Worm (Caenorhabditis elegans) whole organism, young adult: ENCODE data around the gene C01G12.3.

Experiments used
- B0261.1 ChIP-seq: sonication (generic microtip); optimal IDR thresholded peaks from 2 replicates; lab custom pipeline; 2016; ENCODE audit warnings: mild to moderate bottlenecking, missing genetic modification characterization, moderate library complexity, missing compliant biosample characterization
- D2030.7 ChIP-seq: fragments of 200-800 bp; sonication (Bioruptor generic); IDR thresholded peaks from 2 replicates; pipeline ENCODE4 v1.3.6; 2022; ENCODE audit warnings: missing genetic modification reagents, missing genetic modification characterization, missing compliant biosample characterization
- F33H1.4 ChIP-seq: fragments of 200-800 bp; sonication (Bioruptor generic); IDR thresholded peaks from 2 replicates; pipeline ENCODE4 v1.3.6; 2022; ENCODE audit warnings: missing genetic modification reagents, missing genetic modification characterization, missing compliant biosample characterization
- F55B11.4 ChIP-seq: sonication (generic microtip); optimal IDR thresholded peaks from 2 replicates; lab custom pipeline; 2016; ENCODE audit warnings: missing compliant biosample characterization, missing genetic modification characterization, borderline replicate concordance; ENCODE audit not compliant: insufficient read depth
- K12H6.12 ChIP-seq: fragments of 200-800 bp; sonication (Bioruptor generic); optimal IDR thresholded peaks from 2 replicates; lab custom pipeline; 2018; ENCODE audit warnings: mild to moderate bottlenecking, missing genetic modification characterization, missing compliant biosample characterization
- Y67H2A.10 ChIP-seq: fragments of 200-800 bp; sonication (Bioruptor generic); conservative IDR thresholded peaks from 2 replicates; pipeline ENCODE4 v1.3.6; 2022; ENCODE audit warnings: missing genetic modification reagents, missing genetic modification characterization, missing compliant biosample characterization
- ZK185.1 ChIP-seq: sonication (generic microtip); optimal IDR thresholded peaks from 2 replicates; lab custom pipeline; 2016; ENCODE audit warnings: mild to moderate bottlenecking, missing genetic modification characterization, missing compliant biosample characterization; ENCODE audit not compliant: poor library complexity, severe bottlenecking
- aptf-3 ChIP-seq: fragments of 200-800 bp; sonication (Bioruptor generic); IDR thresholded peaks from 2 replicates; pipeline ENCODE4 v1.3.6; 2022; ENCODE audit warnings: missing genetic modification characterization, missing compliant biosample characterization
- attf-6 ChIP-seq: fragments of 200-800 bp; sonication (Bioruptor generic); IDR thresholded peaks from 2 replicates; pipeline ENCODE4 v1.3.6; 2022; ENCODE audit warnings: missing genetic modification reagents, missing genetic modification characterization, missing compliant biosample characterization
- bed-2 ChIP-seq: fragments of 200-800 bp; sonication (Bioruptor generic); IDR thresholded peaks from 2 replicates; pipeline ENCODE4 v1.3.6; 2022; ENCODE audit warnings: missing genetic modification reagents, missing genetic modification characterization, missing compliant biosample characterization
- cebp-1 ChIP-seq, 2 experiments: fragments of 200-800 bp in 1 of 2; sonication (Bioruptor generic) in 1 of 2; sonication (generic microtip) in 1 of 2; IDR thresholded peaks in 1 of 2; optimal IDR thresholded peaks in 1 of 2; 2 replicates each; pipeline versions ENCODE4 v1.3.6 to Lab custom; 2017 to 2022; ENCODE audit warnings: missing compliant biosample characterization in 2 of 2, missing genetic modification characterization in 2 of 2, mild to moderate bottlenecking in 1 of 2, missing genetic modification reagents in 1 of 2, moderate library complexity in 1 of 2
- cebp-2 ChIP-seq: fragments of 200-800 bp; sonication (Bioruptor generic); IDR thresholded peaks from 2 replicates; pipeline ENCODE4 v1.3.6; 2022; ENCODE audit warnings: missing genetic modification characterization, missing compliant biosample characterization
- ceh-91 ChIP-seq: fragments of 200-800 bp; sonication (Bioruptor generic); IDR thresholded peaks from 2 replicates; pipeline ENCODE4 v1.3.6; 2022; ENCODE audit warnings: missing genetic modification reagents, missing genetic modification characterization, missing compliant biosample characterization
- die-1 ChIP-seq: sonication (generic microtip); optimal IDR thresholded peaks from 2 replicates; lab custom pipeline; 2016; ENCODE audit warnings: missing genotype, mild to moderate bottlenecking, missing genetic modification characterization, missing compliant biosample characterization
- egl-44 ChIP-seq: fragments of 200-800 bp; sonication (Bioruptor generic); IDR thresholded peaks from 2 replicates; pipeline ENCODE4 v1.3.6; 2022; ENCODE audit warnings: missing genetic modification reagents, missing genetic modification characterization, missing compliant biosample characterization
- ekl-4 ChIP-seq: fragments of 200-800 bp; sonication (Bioruptor generic); IDR thresholded peaks from 2 replicates; pipeline ENCODE4 v1.3.6; 2022; ENCODE audit warnings: missing genetic modification reagents, missing genetic modification characterization, missing compliant biosample characterization
- gei-17 ChIP-seq: fragments of 200-800 bp; sonication (Bioruptor generic); optimal IDR thresholded peaks from 2 replicates; lab custom pipeline; 2018; ENCODE audit warnings: mild to moderate bottlenecking, missing genetic modification characterization, missing compliant biosample characterization
- hmg-1.2 ChIP-seq: fragments of 200-800 bp; sonication (Bioruptor generic); IDR thresholded peaks from 2 replicates; pipeline ENCODE4 v1.3.6; 2022; ENCODE audit warnings: missing genetic modification reagents, missing genetic modification characterization, missing compliant biosample characterization
- lin-40 ChIP-seq: sonication (generic microtip); optimal IDR thresholded peaks from 2 replicates; lab custom pipeline; 2016; ENCODE audit warnings: missing genetic modification characterization, mild to moderate bottlenecking, missing compliant biosample characterization, missing genotype, missing genetic modification reagents
- lin-54 ChIP-seq: fragments of 200-800 bp; sonication (Bioruptor generic); optimal IDR thresholded peaks from 2 replicates; lab custom pipeline; 2018; ENCODE audit warnings: mild to moderate bottlenecking, missing genetic modification characterization, missing compliant biosample characterization
- lir-1 ChIP-seq: fragments of 200-800 bp; sonication (Bioruptor generic); conservative IDR thresholded peaks from 2 replicates; pipeline ENCODE4 v1.3.6; 2022; ENCODE audit warnings: missing genetic modification reagents, missing genetic modification characterization, missing compliant biosample characterization
- madf-10 ChIP-seq: sonication (generic microtip); optimal IDR thresholded peaks from 2 replicates; lab custom pipeline; 2016; ENCODE audit warnings: mild to moderate bottlenecking, missing genetic modification characterization, missing compliant biosample characterization
- madf-8 ChIP-seq: fragments of 200-800 bp; sonication (Bioruptor generic); conservative IDR thresholded peaks from 2 replicates; pipeline ENCODE4 v1.3.6; 2022; ENCODE audit warnings: missing genetic modification reagents, missing genetic modification characterization, missing compliant biosample characterization
- mxl-1 ChIP-seq: sonication (generic microtip); optimal IDR thresholded peaks from 2 replicates; lab custom pipeline; 2016; ENCODE audit warnings: missing genetic modification characterization, missing compliant biosample characterization
- nhr-179 ChIP-seq: sonication (generic microtip); optimal IDR thresholded peaks from 2 replicates; lab custom pipeline; 2016; ENCODE audit warnings: mild to moderate bottlenecking, missing genetic modification characterization, missing compliant biosample characterization
- nhr-90 ChIP-seq: sonication (generic microtip); optimal IDR thresholded peaks from 2 replicates; lab custom pipeline; 2016; ENCODE audit warnings: missing genotype, mild to moderate bottlenecking, missing genetic modification characterization, missing compliant biosample characterization
- rec-8 ChIP-seq, 2 experiments: sonication (generic microtip); optimal IDR thresholded peaks; 2 replicates each; lab custom pipeline; 2016; ENCODE audit warnings: mild to moderate bottlenecking in 2 of 2, missing genetic modification characterization in 2 of 2, missing genetic modification reagents in 2 of 2, missing genotype in 2 of 2, missing biosample characterization in 1 of 2, missing compliant biosample characterization in 1 of 2, moderate library complexity in 1 of 2
- sdz-38 ChIP-seq: sonication (generic microtip); optimal IDR thresholded peaks from 2 replicates; lab custom pipeline; 2016; ENCODE audit warnings: missing genotype, missing genetic modification characterization, missing compliant biosample characterization
- sea-2 ChIP-seq: fragments of 200-800 bp; sonication (Bioruptor generic); IDR thresholded peaks from 2 replicates; pipeline ENCODE4 v1.3.6; 2022; ENCODE audit warnings: missing genetic modification characterization, missing compliant biosample characterization
- snpc-3.4 ChIP-seq: sonication (generic microtip); optimal IDR thresholded peaks from 2 replicates; lab custom pipeline; 2017; ENCODE audit warnings: missing genetic modification characterization, mild to moderate bottlenecking, missing compliant biosample characterization, antibody characterized with exemption, moderate library complexity, missing genotype, missing genetic modification reagents
- snpc-4 ChIP-seq, 5 experiments: fragments of 150-350 bp in 1 of 5; sonication (generic microtip) in 4 of 5; optimal IDR thresholded peaks; 2 replicates each; lab custom pipeline; 2014 to 2018; ENCODE audit warnings: missing genetic modification characterization in 5 of 5, missing biosample characterization in 3 of 5, antibody characterized with exemption in 2 of 5, mild to moderate bottlenecking in 2 of 5, missing compliant biosample characterization in 2 of 5, missing genotype in 2 of 5, moderate library complexity in 2 of 5, missing genetic modification reagents in 1 of 5
- xnd-1 ChIP-seq: sonication (generic microtip); optimal IDR thresholded peaks from 2 replicates; lab custom pipeline; 2016; ENCODE audit warnings: missing genotype, missing genetic modification reagents, missing genetic modification characterization, missing compliant biosample characterization
- zfh-2 ChIP-seq: fragments of 200-800 bp; sonication (Bioruptor generic); conservative IDR thresholded peaks from 2 replicates; pipeline ENCODE4 v1.3.6; 2022; ENCODE audit warnings: missing genetic modification reagents, missing genetic modification characterization, missing compliant biosample characterization
- zim-3 ChIP-seq: sonication (generic microtip); optimal IDR thresholded peaks from 2 replicates; lab custom pipeline; 2017; ENCODE audit warnings: mild to moderate bottlenecking, missing genetic modification characterization, moderate library complexity, missing compliant biosample characterization
- ztf-22 ChIP-seq: fragments of 200-800 bp; sonication (Bioruptor generic); optimal IDR thresholded peaks from 2 replicates; lab custom pipeline; 2018; ENCODE audit warnings: mild to moderate bottlenecking, missing genetic modification characterization, moderate library complexity, missing compliant biosample characterization
- ztf-26 ChIP-seq: sonication (generic microtip); optimal IDR thresholded peaks from 2 replicates; lab custom pipeline; 2017; ENCODE audit warnings: missing genetic modification characterization, missing compliant biosample characterization
- ztf-28 ChIP-seq: fragments of 200-800 bp; sonication (Bioruptor generic); IDR thresholded peaks from 2 replicates; pipeline ENCODE4 v1.3.6; 2022; ENCODE audit warnings: missing genetic modification reagents, missing genetic modification characterization, missing compliant biosample characterization

C01G12.3 gene

ce11 chrII:14591699-14592098 is 9.6 kb upstream of the C01G12.3 start, which contains the start of gene C01G12.7:
Gene C01G12.7 (minus strand): TSS chrII:14591893.
- TF ChIP-seq ztf-26 (tag; lab: Kevin White, UChicago) = no peak
- TF ChIP-seq lir-1 (GFP tag; lab: Robert Waterston, UW) = no peak
- TF ChIP-seq cebp-1 (GFP tag; IDR thresholded peaks at IDR 0.05; lab: Robert Waterston, UW) = no peak
- no peak for TF ChIP-seq cebp-1 (tag; optimal IDR thresholded peaks at IDR 0.05; lab: Kevin White, UChicago)
- no peak for TF ChIP-seq lin-40 (tag; lab: Kevin White, UChicago)
- no peak for TF ChIP-seq snpc-3.4 (tag; lab: Kevin White, UChicago)
- no peak for TF ChIP-seq rec-8 (tag; optimal IDR thresholded peaks at IDR 0.05; lab: Kevin White, UChicago)
- no peak for TF ChIP-seq mxl-1 (tag; lab: Kevin White, UChicago)
- TF ChIP-seq B0261.1 (tag; lab: Kevin White, UChicago) = no peak
- TF ChIP-seq ceh-91 = no peak
- no peak for TF ChIP-seq gei-17
- no peak for TF ChIP-seq zim-3 (tag; lab: Kevin White, UChicago)
- no peak for TF ChIP-seq ZK185.1 (tag; lab: Kevin White, UChicago)
- no peak for TF ChIP-seq cebp-2 (GFP tag; lab: Robert Waterston, UW)
- TF ChIP-seq ekl-4 (GFP tag; lab: Robert Waterston, UW) = no peak
- TF ChIP-seq Y67H2A.10 = no peak

- TF ChIP-seq nhr-90 (tag; lab: Kevin White, UChicago) = no peak
- TF ChIP-seq aptf-3 (GFP tag; lab: Robert Waterston, UW) = no peak
- TF ChIP-seq lin-54 (GFP tag; lab: Kevin White, UChicago) = no peak
- no peak for TF ChIP-seq ztf-28 (GFP tag; lab: Robert Waterston, UW)
- no peak for TF ChIP-seq madf-10
- no peak for TF ChIP-seq xnd-1
- TF ChIP-seq, all 124 proteins: peak for 0
Observed at ce11 chrII:14588162-14588561, 6.1 kb upstream of the C01G12.3 start, which contains the start of gene nspb-10. Gene nspb-10 (minus strand): TSS chrII:14588262.

- TF ChIP-seq sea-2 (GFP tag; lab: Robert Waterston, UW) = no peak
- no peak for TF ChIP-seq attf-6 (GFP tag; lab: Robert Waterston, UW)
- TF ChIP-seq ztf-22 (GFP tag; lab: Kevin White, UChicago) = no peak
- no peak for TF ChIP-seq egl-44 (GFP tag; lab: Robert Waterston, UW)
- no peak for TF ChIP-seq zfh-2 (GFP tag; lab: Robert Waterston, UW)
- TF ChIP-seq madf-8 (GFP tag; lab: Robert Waterston, UW) = no peak
- TF ChIP-seq nhr-179 = no peak
- TF ChIP-seq bed-2 (GFP tag; lab: Robert Waterston, UW) = no peak
- TF ChIP-seq ekl-4 (GFP tag; lab: Robert Waterston, UW) = no peak
Observed at ce11 chrII:14587407-14587806, 5.3 kb upstream of the C01G12.3 start, which contains the start of gene C01G12.5. Gene C01G12.5 (minus strand): TSS chrII:14587507.

ce11 chrII:14580549-14580948 is 1.6 kb downstream of the C01G12.3 start, which contains the start of the genes nspb-8 and nspb-9:
Gene nspb-8 (minus strand): TSS chrII:14580649.
Gene nspb-9 (plus strand): TSS chrII:14580859.
- TF ChIP-seq F33H1.4 (GFP tag; lab: Robert Waterston, UW) = no peak
- no peak for TF ChIP-seq D2030.7 (GFP tag; lab: Robert Waterston, UW)
- no peak for TF ChIP-seq ztf-28 (GFP tag; lab: Robert Waterston, UW)
- TF ChIP-seq xnd-1 = no peak
- TF ChIP-seq snpc-4 (GFP tag; optimal IDR thresholded peaks at IDR 0.05; lab: Kevin White, UChicago) = no peak
- no peak for TF ChIP-seq snpc-4 (tag; optimal IDR thresholded peaks at IDR 0.05; lab: Kevin White, UChicago)
- no peak for TF ChIP-seq K12H6.12 (tag; lab: Kevin White, UChicago)
- no peak for TF ChIP-seq die-1 (tag; lab: Kevin White, UChicago)
- no peak for TF ChIP-seq mxl-1 (tag; lab: Kevin White, UChicago)
- no peak for TF ChIP-seq hmg-1.2 (GFP tag; lab: Robert Waterston, UW)
- TF ChIP-seq sdz-38 = no peak
- no peak for TF ChIP-seq zim-3 (tag; lab: Kevin White, UChicago)
- TF ChIP-seq F55B11.4 = no peak
